Worm (Caenorhabditis elegans) whole organism, young adult: ENCODE data around the gene Y69A2AR.24.

Experiments used
- B0261.1 ChIP-seq: sonication (generic microtip); optimal IDR thresholded peaks from 2 replicates; lab custom pipeline; 2016; ENCODE audit warnings: mild to moderate bottlenecking, missing genetic modification characterization, moderate library complexity, missing compliant biosample characterization
- D2030.7 ChIP-seq: fragments of 200-800 bp; sonication (Bioruptor generic); IDR thresholded peaks from 2 replicates; pipeline ENCODE4 v1.3.6; 2022; ENCODE audit warnings: missing genetic modification reagents, missing genetic modification characterization, missing compliant biosample characterization
- F33H1.4 ChIP-seq: fragments of 200-800 bp; sonication (Bioruptor generic); IDR thresholded peaks from 2 replicates; pipeline ENCODE4 v1.3.6; 2022; ENCODE audit warnings: missing genetic modification reagents, missing genetic modification characterization, missing compliant biosample characterization
- F37B4.10 ChIP-seq: fragments of 200-800 bp; sonication (Bioruptor generic); IDR thresholded peaks from 2 replicates; pipeline ENCODE4 v1.3.6; 2022; ENCODE audit warnings: missing genetic modification characterization, missing compliant biosample characterization
- F49E8.2 ChIP-seq: sonication (generic microtip); optimal IDR thresholded peaks from 3 replicates; lab custom pipeline; 2017; ENCODE audit warnings: missing genetic modification characterization, mild to moderate bottlenecking, missing compliant biosample characterization, antibody characterized with exemption, moderate library complexity; ENCODE audit not compliant: insufficient read depth
- K11D2.4 ChIP-seq: fragments of 200-800 bp; sonication (Bioruptor generic); IDR thresholded peaks from 2 replicates; pipeline ENCODE4 v1.3.6; 2022; ENCODE audit warnings: missing genetic modification reagents, missing genetic modification characterization, missing compliant biosample characterization
- K12H6.12 ChIP-seq: fragments of 200-800 bp; sonication (Bioruptor generic); optimal IDR thresholded peaks from 2 replicates; lab custom pipeline; 2018; ENCODE audit warnings: mild to moderate bottlenecking, missing genetic modification characterization, missing compliant biosample characterization
- T26A5.8 ChIP-seq: sonication (generic microtip); optimal IDR thresholded peaks from 2 replicates; lab custom pipeline; 2016; ENCODE audit warnings: missing genetic modification characterization, missing compliant biosample characterization
- Y53F4B.3 ChIP-seq: fragments of 200-800 bp; sonication (Bioruptor generic); IDR thresholded peaks from 2 replicates; pipeline ENCODE4 v1.3.6; 2022; ENCODE audit warnings: missing genetic modification reagents, missing genetic modification characterization, missing compliant biosample characterization
- Y56A3A.18 ChIP-seq: fragments of 200-800 bp; sonication (Bioruptor generic); IDR thresholded peaks from 2 replicates; pipeline ENCODE4 v1.3.6; 2022; ENCODE audit warnings: missing genetic modification reagents, missing genetic modification characterization, missing compliant biosample characterization
- Y95B8A.8 ChIP-seq: fragments of 200-800 bp; sonication (Bioruptor generic); IDR thresholded peaks from 2 replicates; pipeline ENCODE4 v1.3.6; 2022; ENCODE audit warnings: missing genetic modification reagents, missing genetic modification characterization, missing compliant biosample characterization
- ama-1 ChIP-seq, 3 experiments: fragments of 150-350 bp in 1 of 3; sonication (generic microtip) in 2 of 3; optimal IDR thresholded peaks; 2 replicates each; lab custom pipeline; 2014 to 2018; ENCODE audit warnings: missing biosample characterization in 2 of 3, missing genetic modification characterization in 2 of 3, missing genetic modification reagents in 2 of 3
- attf-6 ChIP-seq: fragments of 200-800 bp; sonication (Bioruptor generic); IDR thresholded peaks from 2 replicates; pipeline ENCODE4 v1.3.6; 2022; ENCODE audit warnings: missing genetic modification reagents, missing genetic modification characterization, missing compliant biosample characterization
- cebp-1 ChIP-seq, 2 experiments: fragments of 200-800 bp in 1 of 2; sonication (Bioruptor generic) in 1 of 2; sonication (generic microtip) in 1 of 2; IDR thresholded peaks in 1 of 2; optimal IDR thresholded peaks in 1 of 2; 2 replicates each; pipeline versions ENCODE4 v1.3.6 to Lab custom; 2017 to 2022; ENCODE audit warnings: missing compliant biosample characterization in 2 of 2, missing genetic modification characterization in 2 of 2, mild to moderate bottlenecking in 1 of 2, missing genetic modification reagents in 1 of 2, moderate library complexity in 1 of 2
- ceh-100 ChIP-seq: fragments of 200-800 bp; sonication (Bioruptor generic); IDR thresholded peaks from 2 replicates; pipeline ENCODE4 v1.3.6; 2022; ENCODE audit warnings: missing genetic modification reagents, missing genetic modification characterization, missing compliant biosample characterization
- chd-7 ChIP-seq: sonication (generic microtip); optimal IDR thresholded peaks from 2 replicates; lab custom pipeline; 2016; ENCODE audit warnings: mild to moderate bottlenecking, missing genetic modification characterization, moderate library complexity, missing compliant biosample characterization
- egrh-3 ChIP-seq: fragments of 200-800 bp; sonication (Bioruptor generic); IDR thresholded peaks from 2 replicates; pipeline ENCODE4 v1.3.6; 2022; ENCODE audit warnings: missing genetic modification reagents, missing genetic modification characterization, missing compliant biosample characterization
- ets-4 ChIP-seq: fragments of 200-800 bp; sonication (Bioruptor generic); optimal IDR thresholded peaks from 2 replicates; lab custom pipeline; 2018; ENCODE audit warnings: mild to moderate bottlenecking, missing genetic modification characterization, missing compliant biosample characterization
- gei-17 ChIP-seq: fragments of 200-800 bp; sonication (Bioruptor generic); optimal IDR thresholded peaks from 2 replicates; lab custom pipeline; 2018; ENCODE audit warnings: mild to moderate bottlenecking, missing genetic modification characterization, missing compliant biosample characterization
- hmg-1.2 ChIP-seq: fragments of 200-800 bp; sonication (Bioruptor generic); IDR thresholded peaks from 2 replicates; pipeline ENCODE4 v1.3.6; 2022; ENCODE audit warnings: missing genetic modification reagents, missing genetic modification characterization, missing compliant biosample characterization
- hmg-20 ChIP-seq: fragments of 200-800 bp; sonication (Bioruptor generic); IDR thresholded peaks from 2 replicates; pipeline ENCODE4 v1.3.6; 2022; ENCODE audit warnings: missing genetic modification reagents, missing genetic modification characterization, missing compliant biosample characterization
- lag-1 ChIP-seq: fragments of 200-800 bp; sonication (Bioruptor generic); IDR thresholded peaks from 2 replicates; pipeline ENCODE4 v1.3.6; 2022; ENCODE audit warnings: missing genetic modification reagents, missing genetic modification characterization, missing compliant biosample characterization
- lin-54 ChIP-seq: fragments of 200-800 bp; sonication (Bioruptor generic); optimal IDR thresholded peaks from 2 replicates; lab custom pipeline; 2018; ENCODE audit warnings: mild to moderate bottlenecking, missing genetic modification characterization, missing compliant biosample characterization
- lsy-27 ChIP-seq: sonication (generic microtip); optimal IDR thresholded peaks from 2 replicates; lab custom pipeline; 2017; ENCODE audit warnings: missing genetic modification characterization, mild to moderate bottlenecking, missing compliant biosample characterization, antibody characterized with exemption, missing genotype, borderline replicate concordance; ENCODE audit not compliant: insufficient read depth
- madf-6 ChIP-seq: fragments of 200-800 bp; sonication (Bioruptor generic); IDR thresholded peaks from 2 replicates; pipeline ENCODE4 v1.3.6; 2022; ENCODE audit warnings: missing genetic modification reagents, missing genetic modification characterization, missing compliant biosample characterization
- mcd-1 ChIP-seq: fragments of 200-800 bp; sonication (Bioruptor generic); IDR thresholded peaks from 2 replicates; pipeline ENCODE4 v1.3.6; 2022; ENCODE audit warnings: missing genetic modification reagents, missing genetic modification characterization, missing compliant biosample characterization
- mel-28 ChIP-seq: sonication (generic microtip); optimal IDR thresholded peaks from 2 replicates; lab custom pipeline; 2016; ENCODE audit warnings: borderline replicate concordance, mild to moderate bottlenecking, missing genetic modification characterization, missing compliant biosample characterization
- nfyb-1 ChIP-seq: fragments of 200-800 bp; sonication (Bioruptor generic); IDR thresholded peaks from 2 replicates; pipeline ENCODE4 v1.3.6; 2022; ENCODE audit warnings: missing genetic modification reagents, missing genetic modification characterization, missing compliant biosample characterization
- nhr-179 ChIP-seq: sonication (generic microtip); optimal IDR thresholded peaks from 2 replicates; lab custom pipeline; 2016; ENCODE audit warnings: mild to moderate bottlenecking, missing genetic modification characterization, missing compliant biosample characterization
- nhr-27 ChIP-seq: fragments of 200-800 bp; sonication (Bioruptor generic); optimal IDR thresholded peaks from 2 replicates; lab custom pipeline; 2018; ENCODE audit warnings: mild to moderate bottlenecking, missing genetic modification characterization, moderate library complexity, missing compliant biosample characterization
- pbrm-1 ChIP-seq: fragments of 200-800 bp; sonication (Bioruptor generic); IDR thresholded peaks from 2 replicates; pipeline ENCODE4 v1.3.6; 2022; ENCODE audit warnings: missing genetic modification reagents, missing genetic modification characterization, missing compliant biosample characterization
- rcor-1 ChIP-seq: fragments of 200-800 bp; sonication (Bioruptor generic); IDR thresholded peaks from 2 replicates; pipeline ENCODE4 v1.3.6; 2022; ENCODE audit warnings: missing genetic modification reagents, missing genetic modification characterization, missing compliant biosample characterization
- sea-2 ChIP-seq: fragments of 200-800 bp; sonication (Bioruptor generic); IDR thresholded peaks from 2 replicates; pipeline ENCODE4 v1.3.6; 2022; ENCODE audit warnings: missing genetic modification characterization, missing compliant biosample characterization
- snpc-4 ChIP-seq, 5 experiments: fragments of 150-350 bp in 1 of 5; sonication (generic microtip) in 4 of 5; optimal IDR thresholded peaks; 2 replicates each; lab custom pipeline; 2014 to 2018; ENCODE audit warnings: missing genetic modification characterization in 5 of 5, missing biosample characterization in 3 of 5, antibody characterized with exemption in 2 of 5, mild to moderate bottlenecking in 2 of 5, missing compliant biosample characterization in 2 of 5, missing genotype in 2 of 5, moderate library complexity in 2 of 5, missing genetic modification reagents in 1 of 5
- somi-1 ChIP-seq: fragments of 200-800 bp; sonication (Bioruptor generic); optimal IDR thresholded peaks from 2 replicates; lab custom pipeline; 2018; ENCODE audit warnings: mild to moderate bottlenecking, missing genetic modification characterization, missing compliant biosample characterization
- sptf-2 ChIP-seq: fragments of 200-800 bp; sonication (Bioruptor generic); optimal IDR thresholded peaks from 2 replicates; lab custom pipeline; 2018; ENCODE audit warnings: mild to moderate bottlenecking, missing genetic modification characterization, missing compliant biosample characterization
- tbp1 ChIP-seq: fragments of 200-800 bp; sonication (Bioruptor generic); optimal IDR thresholded peaks from 2 replicates; lab custom pipeline; 2018; ENCODE audit warnings: mild to moderate bottlenecking, missing genetic modification characterization, missing compliant biosample characterization
- tbx-9 ChIP-seq: sonication (generic microtip); optimal IDR thresholded peaks from 2 replicates; lab custom pipeline; 2016; ENCODE audit warnings: borderline replicate concordance, missing genetic modification characterization, inconsistent platforms, missing compliant biosample characterization
- zfh-2 ChIP-seq: fragments of 200-800 bp; sonication (Bioruptor generic); conservative IDR thresholded peaks from 2 replicates; pipeline ENCODE4 v1.3.6; 2022; ENCODE audit warnings: missing genetic modification reagents, missing genetic modification characterization, missing compliant biosample characterization
- zim-3 ChIP-seq: sonication (generic microtip); optimal IDR thresholded peaks from 2 replicates; lab custom pipeline; 2017; ENCODE audit warnings: mild to moderate bottlenecking, missing genetic modification characterization, moderate library complexity, missing compliant biosample characterization
- ztf-22 ChIP-seq: fragments of 200-800 bp; sonication (Bioruptor generic); optimal IDR thresholded peaks from 2 replicates; lab custom pipeline; 2018; ENCODE audit warnings: mild to moderate bottlenecking, missing genetic modification characterization, moderate library complexity, missing compliant biosample characterization
- ztf-25 ChIP-seq: fragments of 200-800 bp; sonication (Bioruptor generic); IDR thresholded peaks from 2 replicates; pipeline ENCODE4 v1.3.6; 2022; ENCODE audit warnings: missing genetic modification reagents, missing genetic modification characterization, missing compliant biosample characterization
- ztf-26 ChIP-seq: sonication (generic microtip); optimal IDR thresholded peaks from 2 replicates; lab custom pipeline; 2017; ENCODE audit warnings: missing genetic modification characterization, missing compliant biosample characterization
- ztf-28 ChIP-seq: fragments of 200-800 bp; sonication (Bioruptor generic); IDR thresholded peaks from 2 replicates; pipeline ENCODE4 v1.3.6; 2022; ENCODE audit warnings: missing genetic modification reagents, missing genetic modification characterization, missing compliant biosample characterization

The Y69A2AR.24 gene

ce11 chrIV:2603556-2604021 lies 39.7 kb upstream of the Y69A2AR.24 start (continued):
- TF ChIP-seq lag-1 (GFP tag; lab: Robert Waterston, UW) (no peak), tbp1 (peak; percentile 50), D2030.7 (GFP tag; lab: Robert Waterston, UW) (peak; percentile 50), ztf-26 (peak; percentile 28), madf-6 (GFP tag; lab: Robert Waterston, UW) (no peak), ztf-22 (no peak), F49E8.2 (tag; lab: Kevin White, UChicago) (no peak), K11D2.4 (GFP tag; lab: Robert Waterston, UW) (0 out of 2 replicates have a peak, but pooled peaks have one; percentile 23), K12H6.12 (tag; lab: Kevin White, UChicago) (peak; percentile 41), zim-3 (tag; lab: Kevin White, UChicago) (no peak), ztf-28 (GFP tag; lab: Robert Waterston, UW) (no peak), rcor-1 (GFP tag; lab: Robert Waterston, UW) (peak; percentile 15; the same call in 1 of the 2 replicates), somi-1 (GFP tag; lab: Kevin White, UChicago) (no peak), ceh-100 (no peak), zfh-2 (GFP tag; lab: Robert Waterston, UW) (peak; percentile 77), hmg-1.2 (GFP tag; lab: Robert Waterston, UW) (peak; percentile 41; the same call in 1 of the 2 replicates), mcd-1 (GFP tag; lab: Robert Waterston, UW) (0 out of 2 replicates have a peak, but pooled peaks have one; percentile 31), ama-1 (optimal IDR thresholded peaks at IDR 0.05; lab: Kevin White, UChicago) (peak; percentile 26), ama-1 (GFP tag; optimal IDR thresholded peaks at IDR 0.05; lab: Kevin White, UChicago) (peak in 1 of 2 experiments; percentile 42), attf-6 (GFP tag; lab: Robert Waterston, UW) (no peak), cebp-1 (GFP tag; IDR thresholded peaks at IDR 0.05; lab: Robert Waterston, UW) (no peak; the same call in 1 of the 2 replicates), cebp-1 (tag; optimal IDR thresholded peaks at IDR 0.05; lab: Kevin White, UChicago) (peak; percentile 21), pbrm-1 (GFP tag; lab: Robert Waterston, UW) (peak; percentile 69), nfyb-1 (GFP tag; lab: Robert Waterston, UW) (no peak), F37B4.10 (GFP tag; lab: Robert Waterston, UW) (0 out of 2 replicates have a peak, but pooled peaks have one; percentile 52), mel-28 (tag; lab: Kevin White, UChicago) (no peak), Y53F4B.3 (GFP tag; lab: Robert Waterston, UW) (no peak), egrh-3 (GFP tag; lab: Robert Waterston, UW) (peak; percentile 58; the same call in 1 of the 2 replicates), F33H1.4 (GFP tag; lab: Robert Waterston, UW) (peak; percentile 34; the same call in 1 of the 2 replicates)

- TF ChIP-seq F33H1.4 (GFP tag; lab: Robert Waterston, UW): peak; percentile 39
- TF ChIP-seq nfyb-1 (GFP tag; lab: Robert Waterston, UW): no peak
- no peak for TF ChIP-seq zim-3 (tag; lab: Kevin White, UChicago)
- no peak for TF ChIP-seq lsy-27
- TF ChIP-seq ztf-25 (GFP tag; lab: Robert Waterston, UW): no peak
- no peak for TF ChIP-seq hmg-20 (GFP tag; lab: Robert Waterston, UW)
- TF ChIP-seq gei-17: no peak
- TF ChIP-seq sptf-2 (GFP tag; lab: Kevin White, UChicago): peak; percentile 32
- no peak for TF ChIP-seq Y56A3A.18 (GFP tag; lab: Robert Waterston, UW)
- peak; percentile 11; the same call in 1 of the 2 replicates for TF ChIP-seq sea-2 (GFP tag; lab: Robert Waterston, UW)
- no peak for TF ChIP-seq lag-1 (GFP tag; lab: Robert Waterston, UW)
- TF ChIP-seq ets-4: no peak
- no peak for TF ChIP-seq B0261.1 (tag; lab: Kevin White, UChicago)
- TF ChIP-seq egrh-3 (GFP tag; lab: Robert Waterston, UW): peak; percentile 45; the same call in 1 of the 2 replicates
- peak; percentile 77 for TF ChIP-seq chd-7 (tag; lab: Kevin White, UChicago)
- no peak for TF ChIP-seq K12H6.12 (tag; lab: Kevin White, UChicago)
- peak; percentile 46; the same call in 1 of the 2 replicates for TF ChIP-seq mcd-1 (GFP tag; lab: Robert Waterston, UW)
- no peak for TF ChIP-seq tbx-9 (tag; lab: Kevin White, UChicago)
- TF ChIP-seq pbrm-1 (GFP tag; lab: Robert Waterston, UW): peak; percentile 51; the same call in 1 of the 2 replicates
- no peak for TF ChIP-seq T26A5.8
- no peak for TF ChIP-seq nhr-27 (tag; lab: Kevin White, UChicago)
- 0 out of 2 replicates have a peak, but pooled peaks have one; percentile 17 for TF ChIP-seq Y95B8A.8 (GFP tag; lab: Robert Waterston, UW)
- TF ChIP-seq lin-54: no peak
- TF ChIP-seq snpc-4 (GFP tag; optimal IDR thresholded peaks at IDR 0.05; lab: Kevin White, UChicago): no peak
- no peak for TF ChIP-seq snpc-4 (tag; optimal IDR thresholded peaks at IDR 0.05; lab: Kevin White, UChicago)
- TF ChIP-seq nhr-179: no peak
Observed at ce11 chrIV:2602862-2603189, 39.0 kb upstream of the Y69A2AR.24 start.
